Fruit fly (Drosophila melanogaster) whole organism, wandering third instar larva: ENCODE measurements around the gene CG43997.

Experiments used
- CG32264 ChIP-seq: fragments of 200-800 bp; sonication (Bioruptor generic); optimal IDR thresholded peaks from 2 replicates; lab custom pipeline; 2016; ENCODE audit warnings: missing biosample characterization, missing genetic modification characterization
- Dfd ChIP-seq: fragments of >200 bp; optimal IDR thresholded peaks from 2 replicates; lab custom pipeline; 2017; ENCODE audit warnings: missing biosample characterization, missing genetic modification characterization
- Dif ChIP-seq: fragments of 200-275, 200-300 bp; sonication (Bioruptor generic); optimal IDR thresholded peaks from 2 replicates; lab custom pipeline; 2018; ENCODE audit warnings: missing biosample characterization, missing genetic modification characterization; ENCODE audit not compliant: partially characterized antibody
- Hnf4 ChIP-seq: fragments of 200-800 bp; sonication (Bioruptor generic); optimal IDR thresholded peaks from 2 replicates; lab custom pipeline; 2016; ENCODE audit warnings: missing biosample characterization, mild to moderate bottlenecking, missing genetic modification characterization
- OdsH ChIP-seq: fragments of 200-800 bp; sonication (Bioruptor generic); optimal IDR thresholded peaks from 2 replicates; lab custom pipeline; 2016; ENCODE audit warnings: missing biosample characterization, mild to moderate bottlenecking, missing genetic modification characterization
- brk ChIP-seq: fragments of 200-800 bp; sonication (Bioruptor generic); optimal IDR thresholded peaks from 2 replicates; lab custom pipeline; 2016; ENCODE audit warnings: missing biosample characterization, mild to moderate bottlenecking, missing genetic modification characterization
- foxo ChIP-seq, 2 experiments: fragments of 200-800 bp; sonication (Bioruptor generic); optimal IDR thresholded peaks; 2 replicates in 1 of 2; 3 replicates in 1 of 2; lab custom pipeline; 2016 to 2017; ENCODE audit warnings: missing biosample characterization in 2 of 2, missing genetic modification characterization in 2 of 2
- psq ChIP-seq: fragments of 200-800 bp; sonication (Bioruptor generic); optimal IDR thresholded peaks from 3 replicates; lab custom pipeline; 2017; ENCODE audit warnings: missing biosample characterization, mild to moderate bottlenecking, missing genetic modification characterization, moderate library complexity
- sv ChIP-seq: fragments of 200-800 bp; sonication (Bioruptor generic); optimal IDR thresholded peaks from 3 replicates; lab custom pipeline; 2016; ENCODE audit warnings: missing biosample characterization, missing genetic modification characterization
- usp ChIP-seq: fragments of >200 bp; optimal IDR thresholded peaks from 2 replicates; lab custom pipeline; 2017; ENCODE audit warnings: missing biosample characterization, missing genetic modification characterization

DNA sequence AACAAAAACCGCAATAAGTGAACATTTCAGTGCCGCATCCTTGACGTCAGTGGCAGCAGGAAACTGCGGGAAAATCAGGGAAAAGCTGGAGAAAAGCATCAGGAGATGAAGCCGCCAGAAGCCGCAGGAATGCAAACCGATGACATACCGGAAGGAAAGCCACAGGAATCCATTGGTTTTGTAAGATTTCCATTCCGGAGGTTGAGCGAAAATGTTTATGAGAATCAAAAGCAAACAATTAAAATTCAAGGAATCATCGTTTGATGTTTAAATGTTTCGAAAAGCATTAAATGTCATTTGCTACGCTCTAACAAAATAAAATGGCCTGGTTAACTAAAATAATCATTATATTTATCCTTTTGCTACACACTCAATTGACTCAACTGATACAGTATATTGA lies 1.3 kb upstream of the CG43997 start, which contains the start of gene CG43996:
- no peak for TF ChIP-seq sv
- no peak for TF ChIP-seq usp (GFP tag; lab: Kevin White, UChicago)
- TF ChIP-seq brk = no peak
- no peak for TF ChIP-seq Hnf4
- TF ChIP-seq Dif (GFP tag; lab: Kevin White, UChicago) = no peak
- TF ChIP-seq psq = no peak
- no peak for TF ChIP-seq foxo (GFP tag; optimal IDR thresholded peaks at IDR 0.05; lab: Kevin White, UChicago)
- no peak for TF ChIP-seq Dfd
- TF ChIP-seq OdsH = no peak
- no peak for TF ChIP-seq CG32264 (GFP tag; lab: Kevin White, UChicago)
